Worm (Caenorhabditis elegans) whole organism, L1 larva: Measurements from ENCODE around the gene acs-18.
"Not testable (repeated sequence)": the region's sequence is repeated elsewhere in the genome, so short reads cannot be mapped to it uniquely, and the experiment has no call there.

Experiments used
- C34B4.2 ChIP-seq: sonication (generic microtip); optimal IDR thresholded peaks from 2 replicates; lab custom pipeline; 2017; ENCODE audit warnings: mild to moderate bottlenecking, missing genetic modification characterization, missing compliant biosample characterization
- Y116A8C.19 ChIP-seq: sonication (generic microtip); optimal IDR thresholded peaks from 2 replicates; lab custom pipeline; 2016; ENCODE audit warnings: missing compliant biosample characterization, missing genetic modification characterization, borderline replicate concordance
- aha-1 ChIP-seq: fragments of 150-350 bp; optimal IDR thresholded peaks from 2 replicates; lab custom pipeline; 2014; ENCODE audit warnings: missing biosample characterization, missing genetic modification characterization
- alr-1 ChIP-seq: fragments of 200-800 bp; sonication (Bioruptor generic); optimal IDR thresholded peaks from 2 replicates; lab custom pipeline; 2018; ENCODE audit warnings: borderline replicate concordance, mild to moderate bottlenecking, missing genetic modification characterization, missing compliant biosample characterization
- ama-1 ChIP-seq: fragments of 150-350 bp; optimal IDR thresholded peaks from 2 replicates; lab custom pipeline; 2014
- ceh-63 ChIP-seq: fragments of 200-800 bp; sonication (Bioruptor generic); optimal IDR thresholded peaks from 2 replicates; lab custom pipeline; 2018; ENCODE audit warnings: mild to moderate bottlenecking, missing genetic modification characterization, missing compliant biosample characterization
- ceh-8 ChIP-seq: fragments of 200-800 bp; sonication (Bioruptor generic); optimal IDR thresholded peaks from 2 replicates; lab custom pipeline; 2018; ENCODE audit warnings: mild to moderate bottlenecking, missing genetic modification characterization, moderate library complexity, missing compliant biosample characterization
- ceh-82 ChIP-seq, 3 experiments: fragments of 150-350 bp in 1 of 3; sonication (generic microtip) in 2 of 3; optimal IDR thresholded peaks; 2 replicates each; lab custom pipeline; 2014 to 2017; ENCODE audit warnings: missing biosample characterization in 3 of 3, missing genetic modification characterization in 3 of 3
- egl-13 ChIP-seq: sonication (generic microtip); optimal IDR thresholded peaks from 2 replicates; lab custom pipeline; 2016; ENCODE audit warnings: missing genotype, missing genetic modification reagents, missing genetic modification characterization, missing compliant biosample characterization
- elt-3 ChIP-seq, 6 experiments: fragments of 150-350 bp in 1 of 6; sonication (generic microtip); optimal IDR thresholded peaks; 2 replicates each; lab custom pipeline; 2017 to 2018; ENCODE audit warnings: missing biosample characterization in 6 of 6, missing genetic modification characterization in 6 of 6, inconsistent platforms in 1 of 6
- grh-1 ChIP-seq: fragments of 200-800 bp; sonication (Bioruptor generic); IDR thresholded peaks from 2 replicates; pipeline ENCODE4 v1.3.6; 2022; ENCODE audit warnings: missing genetic modification reagents, missing genetic modification characterization, missing compliant biosample characterization
- hlh-17 ChIP-seq: fragments of 200-800 bp; sonication (Bioruptor generic); optimal IDR thresholded peaks from 2 replicates; lab custom pipeline; 2018; ENCODE audit warnings: missing genetic modification characterization, mild to moderate bottlenecking, missing compliant biosample characterization, moderate library complexity, borderline replicate concordance
- hlh-4 ChIP-seq: sonication (generic microtip); optimal IDR thresholded peaks from 2 replicates; lab custom pipeline; 2016; ENCODE audit warnings: mild to moderate bottlenecking, missing genetic modification characterization, missing compliant biosample characterization
- irx-1 ChIP-seq: sonication (generic microtip); optimal IDR thresholded peaks from 2 replicates; lab custom pipeline; 2016; ENCODE audit warnings: missing genetic modification characterization, missing compliant biosample characterization
- jun-1 ChIP-seq: fragments of 150-350 bp; optimal IDR thresholded peaks from 2 replicates; lab custom pipeline; 2014; ENCODE audit warnings: missing biosample characterization, missing genetic modification reagents, missing genetic modification characterization
- lin-14 ChIP-seq: fragments of 200-800 bp; sonication (Bioruptor generic); optimal IDR thresholded peaks from 2 replicates; lab custom pipeline; 2018; ENCODE audit warnings: mild to moderate bottlenecking, missing genetic modification characterization, moderate library complexity, missing compliant biosample characterization
- lin-15B ChIP-seq: fragments of 150-350 bp; sonication (generic microtip); optimal IDR thresholded peaks from 3 replicates; lab custom pipeline; 2014; ENCODE audit warnings: missing biosample characterization, missing genetic modification characterization
- lin-35 ChIP-seq, 2 experiments: fragments of 150-350 bp; optimal IDR thresholded peaks; 2 replicates each; lab custom pipeline; 2014; ENCODE audit warnings: missing biosample characterization in 2 of 2, missing genetic modification characterization in 2 of 2, missing genetic modification reagents in 2 of 2
- lin-39 ChIP-seq: fragments of 150-350 bp; optimal IDR thresholded peaks from 2 replicates; lab custom pipeline; 2014; ENCODE audit warnings: missing biosample characterization, missing genetic modification reagents, missing genetic modification characterization
- lsy-2 ChIP-seq, 2 experiments: fragments of 150-350 bp; optimal IDR thresholded peaks; 2 replicates each; lab custom pipeline; 2014; ENCODE audit warnings: missing biosample characterization in 2 of 2, missing genetic modification characterization in 2 of 2
- nhr-11 ChIP-seq: fragments of 150-350 bp; optimal IDR thresholded peaks from 2 replicates; lab custom pipeline; 2014; ENCODE audit warnings: missing biosample characterization, missing genetic modification characterization
- nhr-19 ChIP-seq: fragments of 200-800 bp; sonication (Bioruptor generic); conservative IDR thresholded peaks from 2 replicates; pipeline ENCODE4 v1.3.6; 2022; ENCODE audit warnings: missing genetic modification characterization, missing compliant biosample characterization
- nhr-28 ChIP-seq: fragments of 150-350 bp; optimal IDR thresholded peaks from 2 replicates; lab custom pipeline; 2014; ENCODE audit warnings: missing biosample characterization, missing genetic modification characterization
- nhr-47 ChIP-seq: sonication (generic microtip); optimal IDR thresholded peaks from 2 replicates; lab custom pipeline; 2016; ENCODE audit warnings: mild to moderate bottlenecking, missing genetic modification characterization, moderate library complexity, missing compliant biosample characterization
- nhr-71 ChIP-seq: sonication (generic microtip); optimal IDR thresholded peaks from 2 replicates; lab custom pipeline; 2016; ENCODE audit warnings: mild to moderate bottlenecking, missing genetic modification characterization, moderate library complexity, missing compliant biosample characterization
- nhr-76 ChIP-seq: sonication (generic microtip); optimal IDR thresholded peaks from 2 replicates; lab custom pipeline; 2017; ENCODE audit warnings: missing biosample characterization, missing genetic modification characterization
- nhr-84 ChIP-seq: sonication (generic microtip); optimal IDR thresholded peaks from 2 replicates; lab custom pipeline; 2017; ENCODE audit warnings: missing biosample characterization, missing genetic modification characterization
- nhr-85 ChIP-seq: sonication (generic microtip); peaks from one replicate; lab custom pipeline; 2016; ENCODE audit warnings: missing genetic modification characterization, inconsistent platforms, missing compliant biosample characterization
- nhr-90 ChIP-seq: sonication (generic microtip); optimal IDR thresholded peaks from 2 replicates; lab custom pipeline; 2016; ENCODE audit warnings: mild to moderate bottlenecking, missing genetic modification characterization, missing compliant biosample characterization; ENCODE audit not compliant: poor library complexity
- pax-3 ChIP-seq: fragments of 200-800 bp; sonication (Bioruptor generic); optimal IDR thresholded peaks from 2 replicates; lab custom pipeline; 2018; ENCODE audit warnings: mild to moderate bottlenecking, missing genetic modification characterization, moderate library complexity, missing compliant biosample characterization
- skn-1 ChIP-seq: fragments of 150-350 bp; optimal IDR thresholded peaks from 2 replicates; lab custom pipeline; 2014; ENCODE audit warnings: missing biosample characterization, missing genetic modification characterization
- sptf-1 ChIP-seq: fragments of 150-350 bp; optimal IDR thresholded peaks from 2 replicates; lab custom pipeline; 2014; ENCODE audit warnings: missing biosample characterization, missing genetic modification characterization
- sup-37 ChIP-seq: fragments of 200-800 bp; sonication (Bioruptor generic); optimal IDR thresholded peaks from 2 replicates; lab custom pipeline; 2018; ENCODE audit warnings: mild to moderate bottlenecking, missing genetic modification characterization, missing compliant biosample characterization
- swsn-7 ChIP-seq: sonication (generic microtip); optimal IDR thresholded peaks from 2 replicates; lab custom pipeline; 2016; ENCODE audit warnings: missing genetic modification characterization, missing compliant biosample characterization
- unc-30 ChIP-seq: sonication (generic microtip); optimal IDR thresholded peaks from 2 replicates; lab custom pipeline; 2017; ENCODE audit warnings: missing biosample characterization, missing genetic modification characterization
- unc-62 ChIP-seq: fragments of 150-350 bp; optimal IDR thresholded peaks from 2 replicates; lab custom pipeline; 2014; ENCODE audit warnings: missing biosample characterization, missing genetic modification reagents, missing genetic modification characterization
- unc-86 ChIP-seq: sonication (generic microtip); optimal IDR thresholded peaks from 2 replicates; lab custom pipeline; 2016; ENCODE audit warnings: missing genetic modification characterization, missing compliant biosample characterization
- unc-98 ChIP-seq: fragments of 200-800 bp; sonication (Bioruptor generic); IDR thresholded peaks from 2 replicates; pipeline ENCODE4 v1.3.6; 2022; ENCODE audit warnings: missing genetic modification characterization, missing compliant biosample characterization
- vab-15 ChIP-seq: sonication (generic microtip); optimal IDR thresholded peaks from 2 replicates; lab custom pipeline; 2017; ENCODE audit warnings: missing genotype, mild to moderate bottlenecking, missing genetic modification characterization, missing compliant biosample characterization
- xbp-1 ChIP-seq: sonication (generic microtip); optimal IDR thresholded peaks from 2 replicates; lab custom pipeline; 2016; ENCODE audit warnings: missing genetic modification characterization, missing compliant biosample characterization
- zag-1 ChIP-seq: fragments of 150-350 bp; optimal IDR thresholded peaks from 2 replicates; lab custom pipeline; 2014; ENCODE audit warnings: missing biosample characterization, missing genetic modification characterization
- zip-4 ChIP-seq: fragments of 200-800 bp; sonication (Bioruptor generic); optimal IDR thresholded peaks from 2 replicates; lab custom pipeline; 2018; ENCODE audit warnings: mild to moderate bottlenecking, missing genetic modification characterization, moderate library complexity, missing compliant biosample characterization
- ztf-11 ChIP-seq, 2 experiments: sonication (generic microtip); optimal IDR thresholded peaks; 2 replicates each; lab custom pipeline; 2016 to 2017; ENCODE audit warnings: missing genetic modification characterization in 2 of 2, missing biosample characterization in 1 of 2, missing compliant biosample characterization in 1 of 2
- ztf-4 ChIP-seq: fragments of 150-350 bp; optimal IDR thresholded peaks from 2 replicates; lab custom pipeline; 2014; ENCODE audit warnings: missing biosample characterization, missing genetic modification characterization

The acs-18 gene

ce11 chrIV:10330962-10331361 lies 17.5 kb upstream of the acs-18 start (continued):
- TF ChIP-seq Y116A8C.19 (tag; lab: Kevin White, UChicago) (no peak), ztf-11 (tag; optimal IDR thresholded peaks at IDR 0.05; lab: Kevin White, UChicago) (no peak), nhr-85 (tag; lab: Kevin White, UChicago) (peak; percentile 26), lsy-2 (tag; optimal IDR thresholded peaks at IDR 0.05; lab: Kevin White, UChicago) (no peak), nhr-11 (tag; lab: Kevin White, UChicago) (no peak), irx-1 (no peak), sptf-1 (no peak), vab-15 (tag; lab: Kevin White, UChicago) (no peak), lin-35 (GFP tag; optimal IDR thresholded peaks at IDR 0.05; lab: Kevin White, UChicago) (peak in 1 of 2 experiments; percentile 52), xbp-1 (tag; lab: Kevin White, UChicago) (no peak), nhr-71 (tag; lab: Kevin White, UChicago) (peak; percentile 13), ceh-63 (GFP tag; lab: Kevin White, UChicago) (no peak), lin-14 (peak; percentile 66), nhr-19 (GFP tag; lab: Robert Waterston, UW) (no peak), lin-39 (tag; lab: Kevin White, UChicago) (no peak), nhr-28 (tag; lab: Kevin White, UChicago) (no peak), skn-1 (tag; lab: Kevin White, UChicago) (peak; percentile 6), ama-1 (lab: Kevin White, UChicago) (no peak), jun-1 (tag; lab: Kevin White, UChicago) (no peak), nhr-84 (no peak), nhr-47 (tag; lab: Kevin White, UChicago) (peak; percentile 9), hlh-4 (tag; lab: Kevin White, UChicago) (no peak), C34B4.2 (tag; lab: Kevin White, UChicago) (no peak), aha-1 (no peak), ceh-8 (no peak), swsn-7 (tag; lab: Kevin White, UChicago) (peak; percentile 0), zip-4 (GFP tag; lab: Kevin White, UChicago) (no peak), alr-1 (tag; lab: Kevin White, UChicago) (no peak), egl-13 (no peak), sup-37 (GFP tag; lab: Kevin White, UChicago) (no peak), unc-98 (no peak), unc-62 (GFP tag; lab: Kevin White, UChicago) (no peak), zag-1 (tag; lab: Kevin White, UChicago) (no peak), unc-30 (tag; lab: Kevin White, UChicago) (no peak), lin-15B (tag; lab: Kevin White, UChicago) (no peak), pax-3 (tag; lab: Kevin White, UChicago) (peak; percentile 11), nhr-90 (tag; lab: Kevin White, UChicago) (peak; percentile 11), elt-3 (tag; optimal IDR thresholded peaks at IDR 0.05; lab: Kevin White, UChicago) (peak; percentile 62 to 89 (median 72)), unc-86 (tag; lab: Kevin White, UChicago) (no peak), grh-1 (GFP tag; lab: Robert Waterston, UW) (no peak)

ce11 chrIV:10322650-10323049 lies 9.2 kb upstream of the acs-18 start, which contains the start of gene R09E10.1:
R09E10.1 (minus strand) TSS chrIV:10322750.
- TF ChIP-seq sptf-1; lin-39 (tag; lab: Kevin White, UChicago); nhr-28 (tag; lab: Kevin White, UChicago): not testable (repeated sequence)
- TF ChIP-seq, all 84 proteins: peak for 0; not testable (repeated sequence) for 84

ce11 chrIV:10318199-10318598 lies 4.7 kb upstream of the acs-18 start, which contains the start of gene R09E10.2:
R09E10.2 (minus strand) TSS chrIV:10318299.
- no peak for TF ChIP-seq unc-62 (GFP tag; lab: Kevin White, UChicago)
- no peak for TF ChIP-seq ztf-4
- TF ChIP-seq hlh-17 (GFP tag; lab: Kevin White, UChicago), result no peak
- no peak for TF ChIP-seq egl-13
- no peak for TF ChIP-seq nhr-76
- no peak for TF ChIP-seq ceh-82 (tag; optimal IDR thresholded peaks at IDR 0.05; lab: Kevin White, UChicago)
- no peak for TF ChIP-seq swsn-7 (tag; lab: Kevin White, UChicago)
- no peak for TF ChIP-seq lin-35 (GFP tag; optimal IDR thresholded peaks at IDR 0.05; lab: Kevin White, UChicago)
